Fruit fly (Drosophila melanogaster) whole organism, embryonic: ENCODE data around the gene Tsc1.

ENCODE experiments used
- ATbp ChIP-seq: fragments of 200-800 bp; sonication (Bioruptor generic); optimal IDR thresholded peaks from 2 replicates; lab custom pipeline; 2017; ENCODE audit warnings: missing biosample characterization, mild to moderate bottlenecking, missing genetic modification characterization, missing genetic modification reagents
- CG10267 ChIP-seq: fragments of 200-800 bp; sonication (Bioruptor generic); optimal IDR thresholded peaks from 2 replicates; lab custom pipeline; 2018; ENCODE audit warnings: missing biosample characterization, mild to moderate bottlenecking, missing genetic modification characterization, moderate library complexity
- CG12659 ChIP-seq: fragments of 200-800 bp; sonication (Bioruptor generic); optimal IDR thresholded peaks from 3 replicates; lab custom pipeline; 2017; ENCODE audit warnings: mild to moderate bottlenecking, missing biosample characterization, missing genetic modification reagents, missing genetic modification characterization
- CG13424 ChIP-seq: fragments of 200-800 bp; sonication (Bioruptor generic); optimal IDR thresholded peaks from 2 replicates; lab custom pipeline; 2019; ENCODE audit warnings: missing biosample characterization, mild to moderate bottlenecking, missing genetic modification characterization, moderate library complexity
- CG13775 ChIP-seq: fragments of 200-800 bp; sonication (Bioruptor generic); optimal IDR thresholded peaks from 3 replicates; lab custom pipeline; 2017; ENCODE audit warnings: missing biosample characterization, mild to moderate bottlenecking, missing genetic modification characterization
- CG1792 ChIP-seq: fragments of 200-800 bp; sonication (Bioruptor generic); optimal IDR thresholded peaks from 2 replicates; lab custom pipeline; 2016; ENCODE audit warnings: missing biosample characterization, missing genetic modification characterization
- CG2120 ChIP-seq: fragments of 200-800 bp; sonication (Bioruptor generic); optimal IDR thresholded peaks from 3 replicates; lab custom pipeline; 2016; ENCODE audit warnings: missing biosample characterization, missing genetic modification characterization
- CG3847 ChIP-seq: fragments of 200-800 bp; sonication (Bioruptor generic); IDR thresholded peaks from 2 replicates; pipeline ENCODE4 v1.3.6; 2022; ENCODE audit warnings: missing biosample characterization, missing genetic modification characterization
- CG4424 ChIP-seq: fragments of 200-800 bp; sonication (Bioruptor generic); optimal IDR thresholded peaks from 3 replicates; lab custom pipeline; 2016; ENCODE audit warnings: missing biosample characterization, missing genetic modification characterization
- CG4707 ChIP-seq: fragments of 200-800 bp; sonication (Bioruptor generic); optimal IDR thresholded peaks from 2 replicates; lab custom pipeline; 2018; ENCODE audit warnings: missing biosample characterization, mild to moderate bottlenecking, missing genetic modification characterization, moderate library complexity
- CG7271 ChIP-seq: fragments of 200-800 bp; sonication (Bioruptor generic); optimal IDR thresholded peaks from 2 replicates; lab custom pipeline; 2018; ENCODE audit warnings: missing biosample characterization, mild to moderate bottlenecking, missing genetic modification characterization, moderate library complexity
- CG8388 ChIP-seq: fragments of 200-800 bp; sonication (Bioruptor generic); optimal IDR thresholded peaks from 2 replicates; lab custom pipeline; 2019; ENCODE audit warnings: missing biosample characterization, mild to moderate bottlenecking, missing genetic modification characterization, moderate library complexity
- Dll ChIP-seq: fragments of 200-800 bp; sonication (Bioruptor generic); IDR thresholded peaks from 4 replicates; pipeline ENCODE4 v1.3.6; 2022; ENCODE audit warnings: missing biosample characterization, missing genetic modification characterization; ENCODE audit not compliant: partially characterized antibody
- Ets65A ChIP-seq: fragments of 200-800 bp; sonication (Bioruptor generic); peaks from one replicate; lab custom pipeline; 2016; ENCODE audit warnings: missing biosample characterization, missing genetic modification characterization
- Ets97D ChIP-seq: fragments of 200-800 bp; sonication (Bioruptor generic); optimal IDR thresholded peaks from 3 replicates; lab custom pipeline; 2016; ENCODE audit warnings: missing biosample characterization, missing genetic modification characterization
- H2.0 ChIP-seq: fragments of 200-800 bp; sonication (Bioruptor generic); IDR thresholded peaks from 2 replicates; pipeline ENCODE4 v1.3.6; 2022; ENCODE audit warnings: missing biosample characterization, missing genetic modification characterization
- Hey ChIP-seq: fragments of 200-800 bp; sonication (Bioruptor generic); optimal IDR thresholded peaks from 3 replicates; lab custom pipeline; 2018; ENCODE audit warnings: missing biosample characterization, mild to moderate bottlenecking, missing genetic modification characterization
- HmgZ ChIP-seq: fragments of 200-800 bp; sonication (Bioruptor generic); optimal IDR thresholded peaks from 2 replicates; lab custom pipeline; 2018; ENCODE audit warnings: missing biosample characterization, mild to moderate bottlenecking, missing genetic modification characterization
- Hmr ChIP-seq: fragments of 200-800 bp; sonication (Bioruptor generic); optimal IDR thresholded peaks from 3 replicates; lab custom pipeline; 2017; ENCODE audit warnings: mild to moderate bottlenecking, missing biosample characterization, missing genetic modification reagents, missing genetic modification characterization
- Lim3 ChIP-seq: fragments of 200-800 bp; sonication (Bioruptor generic); IDR thresholded peaks from 2 replicates; pipeline ENCODE4 v1.3.6; 2022; ENCODE audit warnings: missing biosample characterization, missing genetic modification characterization
- NC2β ChIP-seq: fragments of 200-800 bp; sonication (Bioruptor generic); optimal IDR thresholded peaks from 2 replicates; lab custom pipeline; 2016; ENCODE audit warnings: missing biosample characterization, missing genetic modification characterization
- Nf-YA ChIP-seq: fragments of 200-800 bp; sonication (Bioruptor generic); IDR thresholded peaks from 2 replicates; pipeline ENCODE4 v1.3.6; 2022; ENCODE audit warnings: missing biosample characterization, missing genetic modification characterization
- Pdp1 ChIP-seq, 2 experiments: fragments of 200-800 bp; sonication (Bioruptor generic); optimal IDR thresholded peaks; 3 replicates each; lab custom pipeline; 2016; ENCODE audit warnings: missing biosample characterization in 2 of 2, missing genetic modification characterization in 2 of 2, mild to moderate bottlenecking in 1 of 2, moderate library complexity in 1 of 2
- TFAM ChIP-seq: fragments of 200-800 bp; sonication (Bioruptor generic); optimal IDR thresholded peaks from 2 replicates; lab custom pipeline; 2017; ENCODE audit warnings: missing biosample characterization, missing genetic modification characterization, inconsistent platforms
- Trl ChIP-seq, 3 experiments: fragments of >200 bp in 2 of 3; fragments of 200-800 bp in 1 of 3; sonication (Bioruptor generic) in 1 of 3; optimal IDR thresholded peaks; 2 replicates in 1 of 3; 3 replicates in 2 of 3; lab custom pipeline; 2016 to 2017; ENCODE audit warnings: missing biosample characterization in 1 of 3, missing genetic modification characterization in 1 of 3
- YL-1 ChIP-seq: fragments of 200-800 bp; sonication (Bioruptor generic); optimal IDR thresholded peaks from 3 replicates; lab custom pipeline; 2017; ENCODE audit warnings: missing biosample characterization, mild to moderate bottlenecking, missing genetic modification characterization
- ab ChIP-seq: fragments of 200-800 bp; sonication (Bioruptor generic); optimal IDR thresholded peaks from 2 replicates; lab custom pipeline; 2016; ENCODE audit warnings: missing biosample characterization, missing genetic modification characterization
- bab2 ChIP-seq: fragments of 200-800 bp; sonication (Bioruptor generic); optimal IDR thresholded peaks from 2 replicates; lab custom pipeline; 2016; ENCODE audit warnings: missing biosample characterization, missing genetic modification characterization
- bbx ChIP-seq: fragments of 200-800 bp; sonication (Bioruptor generic); IDR thresholded peaks from 2 replicates; pipeline ENCODE4 v1.3.6; 2022; ENCODE audit warnings: missing biosample characterization, missing genetic modification characterization; ENCODE audit not compliant: partially characterized antibody
- dmrt11E ChIP-seq: fragments of 200-800 bp; sonication (Bioruptor generic); optimal IDR thresholded peaks from 3 replicates; lab custom pipeline; 2018; ENCODE audit warnings: missing biosample characterization, mild to moderate bottlenecking, missing genetic modification characterization, moderate library complexity
- fd96Cb ChIP-seq: fragments of 200-800 bp; sonication (Bioruptor generic); optimal IDR thresholded peaks from 2 replicates; lab custom pipeline; 2018; ENCODE audit warnings: missing biosample characterization, mild to moderate bottlenecking, missing genetic modification characterization, moderate library complexity
- hbn ChIP-seq: fragments of 200-800 bp; sonication (Bioruptor generic); IDR thresholded peaks from 2 replicates; pipeline ENCODE4 v1.3.6; 2022; ENCODE audit warnings: missing biosample characterization, missing genetic modification characterization; ENCODE audit not compliant: partially characterized antibody
- her ChIP-seq: fragments of 200-800 bp; sonication (Bioruptor generic); optimal IDR thresholded peaks from 2 replicates; lab custom pipeline; 2016; ENCODE audit warnings: missing biosample characterization, missing genetic modification characterization
- hkb ChIP-seq, 2 experiments: fragments of 200-800 bp in 1 of 2; fragments of >200 bp in 1 of 2; sonication (Bioruptor generic) in 1 of 2; IDR thresholded peaks in 1 of 2; optimal IDR thresholded peaks in 1 of 2; 2 replicates each; pipeline versions ENCODE4 v1.3.6 to Lab custom; 2017 to 2022; ENCODE audit warnings: missing biosample characterization in 1 of 2, missing genetic modification characterization in 1 of 2
- hth ChIP-seq: fragments of >200 bp; optimal IDR thresholded peaks from 2 replicates; lab custom pipeline; 2017; ENCODE audit warnings: inconsistent platforms
- jing ChIP-seq: fragments of 200-800 bp; sonication (Bioruptor generic); optimal IDR thresholded peaks from 2 replicates; lab custom pipeline; 2018; ENCODE audit warnings: missing biosample characterization, mild to moderate bottlenecking, missing genetic modification characterization
- lab ChIP-seq: fragments of 200-800 bp; sonication (Bioruptor generic); optimal IDR thresholded peaks from 3 replicates; lab custom pipeline; 2017; ENCODE audit warnings: missing biosample characterization, missing genetic modification characterization, mild to moderate bottlenecking, moderate library complexity, missing genetic modification reagents
- lola ChIP-seq, 3 experiments: fragments of >200 bp in 2 of 3; fragments of 200-800 bp in 1 of 3; sonication (Bioruptor generic) in 1 of 3; optimal IDR thresholded peaks; 2 replicates each; lab custom pipeline; 2017 to 2019; ENCODE audit warnings: missing biosample characterization in 3 of 3, missing genetic modification characterization in 3 of 3, mild to moderate bottlenecking in 1 of 3, moderate library complexity in 1 of 3
- mirr ChIP-seq: fragments of 200-800 bp; sonication (Bioruptor generic); optimal IDR thresholded peaks from 3 replicates; lab custom pipeline; 2018; ENCODE audit warnings: missing biosample characterization, mild to moderate bottlenecking, missing genetic modification characterization
- mld ChIP-seq: fragments of 200-800 bp; sonication (Bioruptor generic); IDR thresholded peaks from 3 replicates; pipeline ENCODE4 v1.3.6; 2022; ENCODE audit warnings: missing biosample characterization, missing genetic modification characterization; ENCODE audit not compliant: partially characterized antibody
- otp ChIP-seq: fragments of 200-800 bp; sonication (Bioruptor generic); IDR thresholded peaks from 3 replicates; pipeline ENCODE4, ENCODE4 v1.3.6; 2022; ENCODE audit warnings: missing biosample characterization, missing genetic modification characterization
- phol ChIP-seq: fragments of 200-800 bp; sonication (Bioruptor generic); optimal IDR thresholded peaks from 3 replicates; lab custom pipeline; 2018; ENCODE audit warnings: missing biosample characterization, mild to moderate bottlenecking, missing genetic modification characterization, moderate library complexity
- pnt ChIP-seq: fragments of 200-800 bp; sonication (Bioruptor generic); optimal IDR thresholded peaks from 3 replicates; lab custom pipeline; 2016; ENCODE audit warnings: missing biosample characterization, missing genetic modification characterization
- so ChIP-seq: fragments of 200-800 bp; sonication (Bioruptor generic); IDR thresholded peaks from 3 replicates; pipeline ENCODE4 v1.3.6; 2022; ENCODE audit warnings: missing biosample characterization, missing genetic modification characterization
- sqz ChIP-seq: fragments of 200-800 bp; sonication (Bioruptor generic); optimal IDR thresholded peaks from 3 replicates; lab custom pipeline; 2018; ENCODE audit warnings: missing biosample characterization, mild to moderate bottlenecking, missing genetic modification characterization
- twi ChIP-seq: fragments of 200-800 bp; optimal IDR thresholded peaks from 2 replicates; lab custom pipeline; 2019; ENCODE audit warnings: missing biosample characterization, mild to moderate bottlenecking, missing genetic modification characterization, moderate library complexity
- unc-4 ChIP-seq: fragments of 200-800 bp; sonication (Bioruptor generic); IDR thresholded peaks from 2 replicates; pipeline ENCODE4 v1.3.6; 2022; ENCODE audit warnings: missing biosample characterization, missing genetic modification characterization; ENCODE audit not compliant: partially characterized antibody
- zen ChIP-seq: fragments of 200-800 bp; sonication (Bioruptor generic); optimal IDR thresholded peaks from 3 replicates; lab custom pipeline; 2018; ENCODE audit warnings: missing biosample characterization, mild to moderate bottlenecking, missing genetic modification characterization, moderate library complexity

Gene Tsc1

DNA sequence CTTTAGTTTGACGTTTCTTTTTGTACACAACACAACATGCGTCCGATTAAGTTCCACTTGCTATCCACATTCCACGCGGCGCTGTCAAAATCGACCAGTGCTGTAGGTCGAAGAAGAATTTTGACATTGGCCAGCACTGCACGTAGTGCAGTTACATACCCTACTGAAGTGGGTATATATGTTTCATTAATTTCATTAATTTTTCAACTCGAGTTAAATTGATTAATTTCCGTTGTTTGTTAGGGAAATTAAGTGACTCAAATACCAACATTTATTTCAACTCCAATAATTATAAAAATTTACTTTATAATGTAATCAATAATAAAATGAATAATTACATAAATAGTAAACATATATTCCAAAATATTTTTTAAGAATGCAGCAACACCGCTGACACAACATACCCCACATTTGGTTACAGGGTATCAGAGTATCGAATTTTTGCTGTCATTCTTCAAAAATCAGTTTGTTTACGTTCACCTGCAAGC, 21.2 kb upstream of the Tsc1 start, which contains the start of the genes eIF4EHP and CG18428 (continued):
- TF ChIP-seq hbn (no peak), CG10267 (tag; lab: Kevin White, UChicago) (peak; percentile 100), pnt (GFP tag; lab: Kevin White, UChicago) (peak; percentile 71), mirr (peak; percentile 98), CG12659 (GFP tag; lab: Kevin White, UChicago) (peak; percentile 100), lola (GFP tag; optimal IDR thresholded peaks at IDR 0.05; lab: Kevin White, UChicago) (peak in 1 of 3 experiments; percentile 100), Dll (GFP tag; lab: Robert Waterston, UW) (no peak), twi (peak; percentile 99), H2.0 (GFP tag; lab: Robert Waterston, UW) (no peak; the same call in 1 of the 2 replicates), CG4707 (GFP tag; lab: Kevin White, UChicago) (peak; percentile 97), mld (GFP tag; lab: Robert Waterston, UW) (no peak), CG13775 (GFP tag; lab: Kevin White, UChicago) (peak; percentile 99), so (GFP tag; lab: Robert Waterston, UW) (no peak), hkb (optimal IDR thresholded peaks at IDR 0.05; lab: Kevin White, UChicago) (no peak), hkb (GFP tag; IDR thresholded peaks at IDR 0.05; lab: Robert Waterston, UW) (no peak), fd96Cb (tag; lab: Kevin White, UChicago) (peak; percentile 99), CG7271 (tag; lab: Kevin White, UChicago) (peak; percentile 97), Hey (peak; percentile 90), phol (peak; percentile 99), Trl (optimal IDR thresholded peaks at IDR 0.05; lab: Kevin White, UChicago) (no peak), Trl (GFP tag; optimal IDR thresholded peaks at IDR 0.05; lab: Kevin White, UChicago) (peak; percentile 84), ab (GFP tag; lab: Kevin White, UChicago) (peak; percentile 67), Hmr (GFP tag; lab: Kevin White, UChicago) (peak; percentile 99), dmrt11E (tag; lab: Kevin White, UChicago) (peak; percentile 100), unc-4 (GFP tag; lab: Robert Waterston, UW) (no peak), Ets97D (GFP tag; lab: Kevin White, UChicago) (peak; percentile 84), CG4424 (GFP tag; lab: Kevin White, UChicago) (peak; percentile 98), bbx (GFP tag; lab: Robert Waterston, UW) (no peak), CG1792 (GFP tag; lab: Kevin White, UChicago) (peak; percentile 81), her (GFP tag; lab: Kevin White, UChicago) (peak; percentile 75), sqz (GFP tag; lab: Kevin White, UChicago) (peak; percentile 99), YL-1 (GFP tag; lab: Kevin White, UChicago) (peak; percentile 99), CG13424 (peak; percentile 100), otp (GFP tag; lab: Robert Waterston, UW) (peak; percentile 96; the same call in 1 of the 3 replicates), HmgZ (tag; lab: Kevin White, UChicago) (peak; percentile 99), CG8388 (peak; percentile 98), TFAM (GFP tag; lab: Kevin White, UChicago) (peak; percentile 87), bab2 (GFP tag; lab: Kevin White, UChicago) (peak; percentile 85), Lim3 (GFP tag; lab: Robert Waterston, UW) (0 out of 2 replicates have a peak, but pooled peaks have one; percentile 95), zen (tag; lab: Kevin White, UChicago) (peak; percentile 99), jing (GFP tag; lab: Kevin White, UChicago) (peak; percentile 96), Pdp1 (GFP tag; optimal IDR thresholded peaks at IDR 0.05; lab: Kevin White, UChicago) (peak; percentile 85 to 86), ATbp (GFP tag; lab: Kevin White, UChicago) (peak; percentile 97), Nf-YA (GFP tag; lab: Robert Waterston, UW) (no peak; the same call in 1 of the 2 replicates), hth (no peak), NC2β (GFP tag; lab: Kevin White, UChicago) (peak; percentile 79), CG2120 (GFP tag; lab: Kevin White, UChicago) (peak; percentile 98), CG3847 (GFP tag; lab: Robert Waterston, UW) (no peak), lab (GFP tag; lab: Kevin White, UChicago) (peak; percentile 100), Ets65A (GFP tag; lab: Kevin White, UChicago) (peak; percentile 98)
